Worm (Caenorhabditis elegans) whole organism, L4/young adult: ENCODE measurements around the gene Y24D9A.7.

Experiments used
- W03F9.2 ChIP-seq: fragments of 150-350 bp; optimal IDR thresholded peaks from 2 replicates; lab custom pipeline; 2014; ENCODE audit warnings: missing biosample characterization, missing genetic modification characterization
- dao-5 ChIP-seq: sonication (generic microtip); optimal IDR thresholded peaks from 2 replicates; lab custom pipeline; 2016; ENCODE audit warnings: missing genotype, missing genetic modification characterization, moderate library complexity, missing compliant biosample characterization
- him-1 ChIP-seq: sonication (generic microtip); optimal IDR thresholded peaks from 2 replicates; lab custom pipeline; 2016; ENCODE audit warnings: missing genotype, missing genetic modification reagents, missing genetic modification characterization, missing compliant biosample characterization

Gene Y24D9A.7

DNA sequence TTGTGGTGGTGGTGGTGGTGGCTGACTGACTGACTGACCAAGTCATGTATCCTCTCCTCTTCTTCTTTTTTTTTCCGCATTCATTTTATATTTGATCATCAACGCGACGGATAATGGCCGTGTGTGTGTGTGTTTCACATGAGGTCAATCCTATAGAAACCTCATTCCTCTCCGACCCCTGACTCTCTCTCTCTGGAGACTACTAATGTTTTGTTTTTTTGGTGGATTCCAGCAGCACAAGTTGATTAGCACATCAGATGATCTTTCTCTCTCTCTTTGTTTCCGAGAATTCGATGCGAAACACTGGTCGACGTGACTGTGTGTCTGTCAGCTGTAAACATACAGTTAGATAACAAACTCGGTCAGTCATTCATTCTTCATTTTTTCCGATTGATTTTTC, at the start of gene Y24D9A.7:
Y24D9A.7 (minus strand) TSS at position 46 of the 400 bp plus-strand sequence.
- no peak for TF ChIP-seq him-1 (tag; lab: Kevin White, UChicago)
- TF ChIP-seq dao-5 (tag; lab: Kevin White, UChicago): no peak
- no peak for TF ChIP-seq W03F9.2 (tag; lab: Kevin White, UChicago)

DNA sequence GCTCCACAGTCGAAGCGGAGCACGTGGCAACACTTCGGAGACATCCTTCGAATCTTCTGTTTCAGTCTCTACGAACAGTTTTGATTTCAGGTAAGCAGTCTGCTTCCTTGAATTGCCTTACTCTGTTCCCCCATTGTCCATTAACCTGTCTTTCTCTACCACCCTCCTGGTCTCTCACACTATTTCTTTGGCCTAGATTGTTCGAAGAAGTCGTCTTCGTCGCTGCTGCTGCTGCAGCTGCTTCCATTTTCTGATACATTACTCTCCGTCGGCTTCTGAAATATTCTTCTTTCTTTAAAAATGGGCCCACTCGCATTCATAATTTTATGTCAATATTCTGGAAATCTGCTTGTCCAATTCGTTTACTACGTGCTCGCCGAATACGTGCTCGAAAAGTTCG, 46.6 kb upstream of the Y24D9A.7 start, which contains the start of gene R08C7.1:
R08C7.1 (plus strand) TSS at position 301 of the 400 bp plus-strand sequence.
- TF ChIP-seq him-1 (tag; lab: Kevin White, UChicago) (no peak), dao-5 (tag; lab: Kevin White, UChicago) (no peak), W03F9.2 (tag; lab: Kevin White, UChicago) (no peak)

DNA sequence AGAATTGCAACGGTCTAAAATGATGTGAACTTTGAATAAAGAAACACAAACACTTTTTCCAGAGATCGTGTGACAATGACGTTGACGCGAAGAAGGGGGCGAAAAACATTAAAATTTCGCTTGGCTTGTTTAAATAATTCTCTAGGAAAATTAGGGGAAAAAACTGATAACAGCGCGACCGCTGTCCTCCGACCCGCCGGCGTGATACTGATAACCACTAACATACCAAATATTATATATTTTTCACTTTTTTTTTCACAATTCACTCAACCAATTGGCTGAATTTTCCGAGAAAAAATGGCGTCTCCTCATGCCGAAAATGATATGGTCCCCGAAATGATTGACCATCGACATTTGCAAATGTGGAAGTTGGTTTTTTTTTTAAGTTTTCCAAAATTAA, 44.9 kb upstream of the Y24D9A.7 start:
- TF ChIP-seq him-1 (tag; lab: Kevin White, UChicago) (no peak), dao-5 (tag; lab: Kevin White, UChicago) (no peak), W03F9.2 (tag; lab: Kevin White, UChicago) (no peak)

DNA sequence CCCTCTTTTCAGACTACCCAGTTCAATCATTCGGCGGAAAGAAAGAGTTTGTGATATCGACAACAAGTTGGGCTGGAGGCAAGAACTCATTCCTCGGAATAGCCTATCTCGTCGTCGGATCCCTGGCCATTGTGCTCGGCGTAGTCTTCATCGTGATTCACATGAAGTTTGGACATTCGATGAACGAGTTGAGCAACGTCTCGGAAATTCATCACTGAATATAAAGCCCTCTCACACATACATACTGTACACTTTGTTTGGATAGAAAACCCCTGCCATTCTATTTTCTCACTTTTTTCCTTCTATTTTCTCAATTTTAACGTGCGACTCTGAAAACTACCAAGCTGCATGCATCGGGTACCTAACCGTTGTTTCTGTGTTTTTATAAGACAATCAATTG, 44.5 kb upstream of the Y24D9A.7 start, which contains the start of gene R08C7.12:
R08C7.12 (plus strand) TSS at position 301 of the 400 bp plus-strand sequence.
- TF ChIP-seq him-1 (tag; lab: Kevin White, UChicago): no peak

DNA sequence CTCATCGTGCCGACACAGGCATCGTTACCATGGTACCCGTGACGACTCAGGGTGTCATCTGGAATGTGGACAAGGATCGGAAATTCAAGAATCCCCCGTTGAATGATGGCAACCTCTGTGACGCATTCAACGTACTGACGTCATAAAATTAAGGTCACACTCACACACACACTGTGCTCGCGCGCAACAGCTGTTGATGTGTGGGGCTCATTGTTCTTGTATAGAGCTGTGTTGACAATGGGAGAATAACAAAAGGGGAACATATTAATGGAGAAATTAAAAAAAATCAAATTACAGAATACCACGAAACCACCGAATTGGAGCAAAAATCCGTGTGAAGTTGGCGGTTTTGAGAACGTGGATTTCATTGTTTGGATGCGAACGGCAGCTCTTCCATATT, 43.4 kb upstream of the Y24D9A.7 start:
- TF ChIP-seq W03F9.2 (tag; lab: Kevin White, UChicago) (no peak), dao-5 (tag; lab: Kevin White, UChicago) (no peak), him-1 (tag; lab: Kevin White, UChicago) (no peak)

DNA sequence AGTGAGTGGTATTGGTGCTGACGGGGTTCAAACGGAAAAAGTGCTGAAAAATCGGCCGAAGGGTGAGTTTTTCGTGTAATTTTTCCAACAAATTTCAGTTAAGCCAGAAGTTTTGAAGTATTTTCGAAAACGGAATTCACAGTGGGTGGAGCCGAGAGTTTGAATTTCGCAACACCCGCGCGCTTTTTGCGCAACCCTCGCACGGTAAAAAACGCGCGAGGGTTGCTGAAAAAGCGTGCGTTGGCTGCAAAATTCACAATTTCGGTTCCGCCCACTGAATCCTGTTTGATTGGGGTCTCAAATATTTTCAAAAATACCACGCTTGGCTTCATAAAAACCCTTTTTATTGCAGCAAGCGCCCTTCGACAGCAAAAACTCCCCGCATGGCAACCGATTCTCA, 42.4 kb upstream of the Y24D9A.7 start:
- TF ChIP-seq him-1 (tag; lab: Kevin White, UChicago): no peak
- TF ChIP-seq W03F9.2 (tag; lab: Kevin White, UChicago): no peak
- no peak for TF ChIP-seq dao-5 (tag; lab: Kevin White, UChicago)

DNA sequence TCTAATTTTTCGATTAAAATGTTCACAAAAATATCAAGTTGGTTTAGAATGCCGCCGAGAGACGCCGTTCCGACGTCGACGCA, 42.2 kb upstream of the Y24D9A.7 start, which contains the start of gene chat-1:
chat-1 (plus strand) TSS at position 48 of the 83 bp plus-strand sequence.
- TF ChIP-seq him-1 (tag; lab: Kevin White, UChicago): no peak
- no peak for TF ChIP-seq dao-5 (tag; lab: Kevin White, UChicago)
- no peak for TF ChIP-seq W03F9.2 (tag; lab: Kevin White, UChicago)

DNA sequence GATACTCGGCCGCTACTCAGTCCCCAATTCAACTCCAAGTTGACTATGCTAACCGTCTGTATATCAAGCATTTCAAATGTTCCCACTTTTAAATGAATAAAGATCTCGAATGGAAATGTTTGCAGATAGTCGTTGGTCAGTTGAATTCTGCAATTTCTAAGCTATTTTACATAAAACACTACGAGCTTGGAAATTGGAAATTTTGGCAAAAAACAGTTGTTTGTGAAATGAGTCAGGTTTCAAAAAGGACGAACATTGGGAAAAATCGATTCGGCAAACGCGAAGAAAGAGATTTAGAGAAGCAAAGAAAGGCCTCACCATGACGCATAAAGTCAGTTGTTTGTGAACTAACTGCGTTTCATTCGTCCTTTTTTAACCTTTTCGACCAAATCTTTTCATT, 41.9 kb upstream of the Y24D9A.7 start:
- no peak for TF ChIP-seq W03F9.2 (tag; lab: Kevin White, UChicago)
- no peak for TF ChIP-seq him-1 (tag; lab: Kevin White, UChicago)
- TF ChIP-seq dao-5 (tag; lab: Kevin White, UChicago): no peak

DNA sequence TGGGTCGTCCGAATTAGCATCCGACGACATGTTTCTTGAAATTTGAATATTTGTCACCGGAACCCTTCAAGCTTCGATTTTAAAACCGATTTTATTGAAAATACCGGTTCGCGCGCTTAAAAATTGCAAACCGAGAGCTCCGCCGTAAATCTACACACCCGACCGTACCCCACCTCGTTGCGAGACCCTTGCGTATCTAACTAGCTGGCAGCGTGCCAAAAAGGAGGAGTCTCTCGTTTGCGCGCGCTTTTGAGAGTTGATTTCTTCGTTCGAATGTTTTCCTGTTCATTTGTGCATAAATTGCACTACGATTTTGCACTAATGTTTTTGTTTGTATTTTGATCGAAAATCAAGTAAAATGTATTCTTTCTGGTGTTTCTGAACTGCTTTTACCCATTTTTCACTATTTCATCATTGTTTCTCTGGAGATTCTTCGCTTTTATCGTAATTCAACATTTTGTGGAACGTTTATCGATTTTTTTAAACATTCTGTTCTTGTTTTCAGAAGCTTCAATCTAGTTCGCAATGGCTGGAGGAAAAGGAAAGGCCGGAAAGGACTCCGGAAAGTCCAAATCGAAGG, 40.8 kb upstream of the Y24D9A.7 start, which contains the start of the genes wapl-1 and htz-1:
wapl-1 (minus strand) TSS at position 30 of the 580 bp plus-strand sequence.
htz-1 (plus strand) TSS at position 506 of the 580 bp plus-strand sequence.
- TF ChIP-seq him-1 (tag; lab: Kevin White, UChicago): peak; percentile 43
- TF ChIP-seq W03F9.2 (tag; lab: Kevin White, UChicago): peak; percentile 96
- no peak for TF ChIP-seq dao-5 (tag; lab: Kevin White, UChicago)

DNA sequence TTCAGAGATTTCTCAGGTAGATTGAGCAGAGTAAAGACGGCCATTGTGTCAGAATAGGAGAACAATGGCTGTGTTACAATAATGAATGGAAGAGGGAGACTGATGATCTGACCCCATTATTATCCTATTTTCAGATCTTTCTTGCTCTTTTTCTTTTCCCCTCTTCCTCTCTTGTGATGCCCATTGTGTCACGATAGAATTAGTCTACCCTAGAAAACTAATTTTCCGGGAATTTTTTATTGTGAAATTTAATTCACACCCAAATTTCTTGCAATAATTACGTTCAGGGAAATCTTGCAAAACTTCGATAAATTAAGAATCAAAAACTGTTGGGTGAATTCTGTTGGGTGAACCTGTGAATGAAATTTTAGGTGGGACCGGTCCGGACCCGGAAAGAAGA, 36.1 kb upstream of the Y24D9A.7 start, which contains the start of gene fbxb-75:
fbxb-75 (minus strand) TSS at position 101 of the 400 bp plus-strand sequence.
- TF ChIP-seq dao-5 (tag; lab: Kevin White, UChicago) (no peak), him-1 (tag; lab: Kevin White, UChicago) (no peak), W03F9.2 (tag; lab: Kevin White, UChicago) (no peak)

DNA sequence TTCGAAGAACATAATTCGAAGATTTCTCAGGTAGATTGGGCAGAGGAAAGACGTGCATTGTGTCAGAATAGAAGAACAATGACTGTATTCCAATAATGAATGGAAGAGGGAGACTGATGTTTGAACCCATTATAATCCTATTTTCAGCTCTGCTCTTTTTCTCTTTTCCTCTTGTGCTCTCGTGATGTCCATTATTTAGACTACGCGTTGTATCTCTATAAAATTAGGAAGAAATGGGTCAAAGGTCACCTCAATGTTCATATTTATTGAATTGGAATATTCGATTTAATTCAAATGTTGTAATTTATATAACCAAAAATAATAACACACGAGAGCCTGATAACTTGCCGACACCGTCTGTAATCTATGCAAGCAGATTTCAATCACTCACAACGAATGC, 34.2 kb upstream of the Y24D9A.7 start, which contains the start of gene fbxb-74:
fbxb-74 (minus strand) TSS at position 101 of the 400 bp plus-strand sequence.
- TF ChIP-seq W03F9.2 (tag; lab: Kevin White, UChicago) (no peak), dao-5 (tag; lab: Kevin White, UChicago) (no peak), him-1 (tag; lab: Kevin White, UChicago) (no peak)

DNA sequence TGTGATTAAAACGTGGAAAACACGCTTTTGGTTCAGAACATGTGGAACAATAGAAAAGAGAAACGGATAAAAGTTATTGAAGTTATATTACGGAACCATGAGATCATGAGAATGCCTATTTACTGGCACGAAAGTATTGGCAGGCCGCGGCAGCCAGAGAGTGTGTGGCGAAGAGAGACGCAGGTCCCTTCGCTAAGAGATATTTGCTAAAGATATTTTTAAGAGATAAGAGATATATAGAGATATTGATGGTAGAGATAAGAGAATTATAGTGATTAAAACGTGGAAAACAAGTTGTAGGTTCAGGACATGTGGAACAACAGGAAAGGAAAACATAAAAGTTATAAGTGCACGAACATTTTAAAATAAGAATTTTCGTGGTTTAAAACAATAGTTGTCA, 32.9 kb upstream of the Y24D9A.7 start:
- no peak for TF ChIP-seq W03F9.2 (tag; lab: Kevin White, UChicago)
- no peak for TF ChIP-seq him-1 (tag; lab: Kevin White, UChicago)
- TF ChIP-seq dao-5 (tag; lab: Kevin White, UChicago): no peak

DNA sequence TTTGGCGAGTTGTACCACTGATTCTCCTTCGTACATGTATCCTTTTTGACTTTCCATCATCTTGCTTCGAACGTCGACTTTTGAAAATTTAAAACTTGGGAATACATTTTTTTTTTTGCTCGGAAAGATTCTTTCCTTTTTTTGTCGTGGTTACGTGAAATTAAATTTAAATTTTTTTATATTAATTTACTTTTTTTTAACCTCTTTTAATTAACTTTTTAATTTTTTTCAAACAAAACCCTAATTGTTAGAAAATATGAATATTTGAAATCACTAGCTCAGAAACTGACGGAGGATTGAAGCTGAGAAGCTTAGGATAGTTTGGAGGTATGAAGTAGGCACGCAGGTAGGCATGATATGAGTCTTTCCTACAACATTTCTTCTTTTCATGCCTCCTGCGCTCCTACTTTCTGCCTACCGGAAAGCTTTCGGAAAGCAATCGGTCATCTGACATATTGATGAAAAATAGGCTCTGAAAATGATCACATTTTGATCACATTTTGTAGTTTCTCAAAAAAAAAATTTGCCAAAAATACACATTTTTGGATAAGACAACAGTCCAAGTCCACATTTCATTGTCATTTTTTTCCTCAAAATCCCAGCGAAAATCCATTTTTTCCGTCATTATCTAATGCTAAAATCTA, 29.6 kb upstream of the Y24D9A.7 start, which contains the start of the genes R08C7.8 and R08C7.4:
R08C7.8 (minus strand) TSS at position 101 of the 644 bp plus-strand sequence.
R08C7.4 (plus strand) TSS at position 594 of the 644 bp plus-strand sequence.
- TF ChIP-seq dao-5 (tag; lab: Kevin White, UChicago): no peak
- no peak for TF ChIP-seq him-1 (tag; lab: Kevin White, UChicago)
- no peak for TF ChIP-seq W03F9.2 (tag; lab: Kevin White, UChicago)

DNA sequence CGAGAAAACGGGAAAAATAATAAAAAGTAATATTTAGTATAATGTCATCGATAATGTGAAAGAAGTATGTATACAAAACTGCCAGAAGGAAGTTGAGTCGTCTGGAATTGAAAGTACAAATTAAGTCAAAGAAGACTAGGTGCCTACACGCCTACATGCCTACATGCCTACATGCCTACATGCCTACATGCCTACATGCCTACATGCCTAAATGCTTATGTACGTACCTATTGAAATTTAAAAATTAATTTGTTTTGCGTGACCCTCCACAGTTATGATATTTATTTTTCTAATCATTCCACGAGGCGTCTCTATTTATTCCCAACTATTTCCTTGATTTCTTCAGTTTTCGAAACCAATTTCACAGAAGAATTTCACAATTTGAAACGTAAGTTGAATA, 24.9 kb upstream of the Y24D9A.7 start, which contains the start of the genes str-185 and R08C7.5:
str-185 (minus strand) TSS at position 101 of the 400 bp plus-strand sequence.
R08C7.5 (plus strand) TSS at position 329 of the 400 bp plus-strand sequence.
- TF ChIP-seq dao-5 (tag; lab: Kevin White, UChicago) (no peak), him-1 (tag; lab: Kevin White, UChicago) (no peak), W03F9.2 (tag; lab: Kevin White, UChicago) (no peak)
